Worm (Caenorhabditis elegans) whole organism, L2 larva: Measurements from ENCODE around the gene C50B8.6.

Experiments
- fos-1 ChIP-seq: fragments of 150-350 bp; optimal IDR thresholded peaks from 2 replicates; lab custom pipeline; 2014; ENCODE audit warnings: missing biosample characterization, missing genetic modification characterization
- unc-39 ChIP-seq: fragments of 150-350 bp; optimal IDR thresholded peaks from 2 replicates; lab custom pipeline; 2014; ENCODE audit warnings: missing biosample characterization, missing genetic modification characterization

DNA sequence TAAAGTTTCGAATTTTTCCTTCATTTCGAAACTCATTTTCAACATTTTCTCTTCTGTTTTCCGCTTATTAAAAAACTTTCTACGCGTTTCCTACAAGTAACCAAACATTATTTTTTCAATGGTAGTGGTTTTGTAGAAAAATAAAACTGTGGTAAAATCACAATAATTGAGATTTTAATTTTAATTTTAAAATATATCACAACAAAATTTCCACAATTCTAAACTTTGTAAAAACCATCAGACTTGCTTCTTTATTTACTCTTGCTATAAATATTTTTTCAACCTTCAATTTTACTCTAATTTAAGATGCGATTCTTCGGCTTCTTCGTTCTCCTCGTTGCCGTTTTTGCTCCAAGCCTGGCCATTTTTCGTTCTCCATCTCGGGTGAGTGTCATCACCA, 9.1 kb downstream of the C50B8.6 start, which contains the start of gene F53F4.17:
- no peak for TF ChIP-seq unc-39
- no peak for TF ChIP-seq fos-1 (tag; lab: Kevin White, UChicago)
